1 worm cellular context compared by ENCODE assay signal in the genomic region with DNA sequence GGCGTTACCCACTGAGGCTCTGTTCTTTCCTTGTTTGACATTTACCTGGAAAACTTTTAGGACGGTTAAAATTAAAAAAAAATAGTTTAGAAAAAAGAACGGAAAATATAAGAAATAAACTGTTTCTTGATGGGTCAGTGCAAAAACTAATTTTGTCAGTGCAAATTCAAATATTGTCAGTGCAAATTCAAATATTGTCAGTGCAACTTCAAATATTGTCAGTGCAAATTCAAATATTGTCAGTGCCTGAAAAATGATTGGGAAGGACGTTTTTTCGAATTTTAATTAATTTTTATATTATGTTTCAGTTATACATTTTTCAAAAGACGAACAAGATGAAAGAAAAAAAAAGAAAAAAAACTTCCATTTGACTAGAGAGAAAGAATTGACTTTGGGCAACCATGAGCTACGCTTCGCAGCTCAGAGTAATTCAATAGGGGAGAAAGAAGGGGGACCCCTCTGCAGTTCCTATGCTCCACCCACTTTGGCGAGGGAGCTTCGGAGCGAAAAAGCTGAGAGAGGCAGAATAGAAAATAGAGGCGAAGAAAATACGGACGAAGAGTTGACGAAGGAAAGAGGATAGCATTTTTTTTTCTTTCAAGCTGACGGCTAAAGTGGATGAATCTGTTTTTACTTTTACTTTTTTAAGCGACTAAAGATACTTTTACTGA.
TF ChIP-seq lines count a peak whose summit lies in the region.

A gene (minus strand): TSS at position 51 of the 671 bp plus-strand sequence.

TF ChIP-seq in whole organism, L1 larva, 84 proteins besides CTCF, POLR2A, EP300 and RAD21 (continued from another document):
- TF ChIP-seq tbx-2 (tag; optimal IDR thresholded peaks at IDR 0.05; lab: Kevin White, UChicago) (peak; percentile 12), skn-1 (tag; optimal IDR thresholded peaks at IDR 0.05; lab: Kevin White, UChicago) (peak; percentile 17), snu-23 (GFP tag; optimal IDR thresholded peaks at IDR 0.05; lab: Kevin White, UChicago) (peak; percentile 15), egl-27 (tag; optimal IDR thresholded peaks at IDR 0.05; lab: Kevin White, UChicago) (no peak), nhr-85 (tag; lab: Kevin White, UChicago) (no peak), zag-1 (tag; optimal IDR thresholded peaks at IDR 0.05; lab: Kevin White, UChicago) (no peak), ceh-63 (GFP tag; optimal IDR thresholded peaks at IDR 0.05; lab: Kevin White, UChicago) (no peak)
